Worm (Caenorhabditis elegans) whole organism, L4 larva: ENCODE results near the gene sax-2.

ENCODE experiments used
- F10B5.3 ChIP-seq: sonication (generic microtip); optimal IDR thresholded peaks from 2 replicates; lab custom pipeline; 2016; ENCODE audit warnings: mild to moderate bottlenecking, missing genetic modification characterization, missing compliant biosample characterization
- F37D6.2 ChIP-seq: sonication (generic microtip); optimal IDR thresholded peaks from 2 replicates; lab custom pipeline; 2016; ENCODE audit warnings: mild to moderate bottlenecking, missing genetic modification characterization, missing compliant biosample characterization
- R02D3.7 ChIP-seq: fragments of 150-350 bp; sonication (generic microtip); optimal IDR thresholded peaks from 3 replicates; lab custom pipeline; 2014; ENCODE audit warnings: missing biosample characterization, missing genetic modification characterization
- T26A8.4 ChIP-seq: fragments of 200-800 bp; sonication (Bioruptor generic); IDR thresholded peaks from 2 replicates; pipeline ENCODE4 v1.3.6; 2022; ENCODE audit warnings: missing genetic modification characterization, missing compliant biosample characterization
- Y5F2A.4 ChIP-seq: fragments of 200-800 bp; sonication (Bioruptor generic); optimal IDR thresholded peaks from 2 replicates; lab custom pipeline; 2018; ENCODE audit warnings: mild to moderate bottlenecking, missing genetic modification characterization, missing compliant biosample characterization
- ZK337.2 ChIP-seq: fragments of 200-800 bp; sonication (Bioruptor generic); IDR thresholded peaks from 2 replicates; pipeline ENCODE4 v1.3.6; 2022; ENCODE audit warnings: missing genetic modification reagents, missing genetic modification characterization, missing compliant biosample characterization
- ceh-28 ChIP-seq: fragments of 150-350 bp; optimal IDR thresholded peaks from 2 replicates; lab custom pipeline; 2014; ENCODE audit warnings: missing biosample characterization, missing genetic modification reagents, missing genetic modification characterization
- ceh-44 ChIP-seq: fragments of 200-800 bp; sonication (Bioruptor generic); IDR thresholded peaks from 2 replicates; pipeline ENCODE4 v1.3.6; 2022; ENCODE audit warnings: missing genetic modification reagents, missing genetic modification characterization, missing compliant biosample characterization
- ceh-62 ChIP-seq: sonication (generic microtip); optimal IDR thresholded peaks from 2 replicates; lab custom pipeline; 2017; ENCODE audit warnings: missing biosample characterization, missing genetic modification characterization
- ceh-82 ChIP-seq: sonication (generic microtip); optimal IDR thresholded peaks from 2 replicates; lab custom pipeline; 2017; ENCODE audit warnings: missing biosample characterization, missing genetic modification characterization
- ctbp-1 ChIP-seq: fragments of 200-800 bp; sonication (Bioruptor generic); IDR thresholded peaks from 2 replicates; pipeline ENCODE4 v1.3.6; 2022; ENCODE audit warnings: missing genetic modification reagents, missing genetic modification characterization, missing compliant biosample characterization
- daf-16 ChIP-seq, 3 experiments: sonication (generic microtip); optimal IDR thresholded peaks; 2 replicates each; lab custom pipeline; 2016 to 2017; ENCODE audit warnings: missing genetic modification characterization in 3 of 3, missing genetic modification reagents in 3 of 3, mild to moderate bottlenecking in 2 of 3, missing compliant biosample characterization in 2 of 3, missing biosample characterization in 1 of 3, moderate library complexity in 1 of 3
- dmd-6 ChIP-seq: fragments of 200-800 bp; sonication (Bioruptor generic); IDR thresholded peaks from 2 replicates; pipeline ENCODE4 v1.3.6; 2022; ENCODE audit warnings: missing genetic modification reagents, missing genetic modification characterization, missing compliant biosample characterization
- dmd-8 ChIP-seq: fragments of 200-800 bp; sonication (Bioruptor generic); IDR thresholded peaks from 2 replicates; pipeline ENCODE4 v1.3.6; 2022; ENCODE audit warnings: missing genetic modification characterization, missing compliant biosample characterization
- dpl-1 ChIP-seq: fragments of 150-350 bp; optimal IDR thresholded peaks from 2 replicates; lab custom pipeline; 2014; ENCODE audit warnings: missing biosample characterization, missing genetic modification reagents, missing genetic modification characterization
- duxl-1 ChIP-seq: sonication (generic microtip); optimal IDR thresholded peaks from 2 replicates; lab custom pipeline; 2016; ENCODE audit warnings: mild to moderate bottlenecking, missing genetic modification characterization, moderate library complexity, missing compliant biosample characterization; ENCODE audit not compliant: poor library complexity
- dve-1 ChIP-seq: sonication (generic microtip); optimal IDR thresholded peaks from 2 replicates; lab custom pipeline; 2017; ENCODE audit warnings: antibody characterized with exemption, mild to moderate bottlenecking, missing genetic modification characterization, missing compliant biosample characterization; ENCODE audit not compliant: insufficient read depth
- egl-27 ChIP-seq: sonication (generic microtip); optimal IDR thresholded peaks from 3 replicates; lab custom pipeline; 2017; ENCODE audit warnings: missing biosample characterization, missing genetic modification reagents, missing genetic modification characterization
- egl-43 ChIP-seq: fragments of 200-800 bp; sonication (Bioruptor generic); IDR thresholded peaks from 2 replicates; pipeline ENCODE4 v1.3.6; 2022; ENCODE audit warnings: missing genetic modification reagents, missing genetic modification characterization, missing compliant biosample characterization
- fkh-10 ChIP-seq: fragments of 150-350 bp; optimal IDR thresholded peaks from 2 replicates; lab custom pipeline; 2014; ENCODE audit warnings: missing biosample characterization, missing genetic modification reagents, missing genetic modification characterization
- fos-1 ChIP-seq: fragments of 150-350 bp; optimal IDR thresholded peaks from 2 replicates; lab custom pipeline; 2014; ENCODE audit warnings: missing biosample characterization, missing genetic modification characterization
- hlh-11 ChIP-seq: fragments of 200-800 bp; sonication (Bioruptor generic); optimal IDR thresholded peaks from 2 replicates; lab custom pipeline; 2018; ENCODE audit warnings: mild to moderate bottlenecking, missing genetic modification characterization, missing compliant biosample characterization
- hlh-30 ChIP-seq: sonication (generic microtip); optimal IDR thresholded peaks from 2 replicates; lab custom pipeline; 2017; ENCODE audit warnings: antibody characterized with exemption, mild to moderate bottlenecking, missing genetic modification characterization, missing compliant biosample characterization; ENCODE audit not compliant: insufficient read depth
- hmg-1.1 ChIP-seq: fragments of 200-800 bp; sonication (Bioruptor generic); IDR thresholded peaks from 2 replicates; pipeline ENCODE4 v1.3.6; 2022; ENCODE audit warnings: missing genetic modification reagents, missing genetic modification characterization, missing compliant biosample characterization
- lim-7 ChIP-seq: fragments of 200-800 bp; sonication (Bioruptor generic); IDR thresholded peaks from 2 replicates; pipeline ENCODE4 v1.3.6; 2022; ENCODE audit warnings: missing genetic modification characterization, missing compliant biosample characterization
- lin-1 ChIP-seq: fragments of 200-800 bp; sonication (Bioruptor generic); IDR thresholded peaks from 2 replicates; pipeline ENCODE4 v1.3.6; 2022; ENCODE audit warnings: missing genetic modification reagents, missing genetic modification characterization, missing compliant biosample characterization
- lin-13 ChIP-seq: fragments of 150-350 bp; optimal IDR thresholded peaks from 2 replicates; lab custom pipeline; 2014; ENCODE audit warnings: missing biosample characterization, missing genetic modification reagents, missing genetic modification characterization
- lir-3 ChIP-seq: sonication (generic microtip); optimal IDR thresholded peaks from 2 replicates; lab custom pipeline; 2016; ENCODE audit warnings: mild to moderate bottlenecking, missing genetic modification characterization, missing compliant biosample characterization
- lsy-2 ChIP-seq, 2 experiments: fragments of 150-350 bp in 1 of 2; sonication (generic microtip) in 1 of 2; optimal IDR thresholded peaks; 2 replicates each; lab custom pipeline; 2014 to 2017; ENCODE audit warnings: missing biosample characterization in 2 of 2, missing genetic modification characterization in 2 of 2
- madf-9 ChIP-seq: fragments of 200-800 bp; sonication (Bioruptor generic); conservative IDR thresholded peaks from 2 replicates; pipeline ENCODE4 v1.3.6; 2022; ENCODE audit warnings: missing genetic modification reagents, missing genetic modification characterization, missing compliant biosample characterization
- mdl-1 ChIP-seq, 2 experiments: fragments of 150-350 bp in 1 of 2; sonication (generic microtip) in 1 of 2; optimal IDR thresholded peaks; 2 replicates each; lab custom pipeline; 2014 to 2017; ENCODE audit warnings: missing biosample characterization in 2 of 2, missing genetic modification characterization in 2 of 2
- mes-2 ChIP-seq: sonication (generic microtip); optimal IDR thresholded peaks from 2 replicates; lab custom pipeline; 2016; ENCODE audit warnings: missing genotype, mild to moderate bottlenecking, missing genetic modification characterization, missing compliant biosample characterization; ENCODE audit not compliant: poor library complexity, severe bottlenecking
- nhr-28 ChIP-seq: fragments of 150-350 bp; optimal IDR thresholded peaks from 2 replicates; lab custom pipeline; 2014; ENCODE audit warnings: missing biosample characterization, missing genetic modification characterization
- nhr-48 ChIP-seq: sonication (generic microtip); optimal IDR thresholded peaks from 2 replicates; lab custom pipeline; 2016; ENCODE audit warnings: mild to moderate bottlenecking, missing genetic modification characterization, missing compliant biosample characterization
- nhr-77 ChIP-seq: fragments of 150-350 bp; optimal IDR thresholded peaks from 2 replicates; lab custom pipeline; 2014; ENCODE audit warnings: missing biosample characterization, missing genetic modification characterization
- pqm-1 ChIP-seq: sonication (generic microtip); optimal IDR thresholded peaks from 2 replicates; lab custom pipeline; 2017; ENCODE audit warnings: missing biosample characterization, missing genetic modification characterization
- sdz-12 ChIP-seq: fragments of 200-800 bp; sonication (Bioruptor generic); optimal IDR thresholded peaks from 2 replicates; lab custom pipeline; 2018; ENCODE audit warnings: mild to moderate bottlenecking, missing genetic modification characterization, missing compliant biosample characterization
- snpc-1.2 ChIP-seq: fragments of 200-800 bp; sonication (Bioruptor generic); IDR thresholded peaks from 2 replicates; pipeline ENCODE4 v1.3.6; 2022; ENCODE audit warnings: missing genetic modification reagents, missing genetic modification characterization, missing compliant biosample characterization
- unc-62 ChIP-seq, 3 experiments: fragments of 150-350 bp in 1 of 3; sonication (generic microtip); optimal IDR thresholded peaks in 2 of 3; peaks in 1 of 3; 1 replicate in 1 of 3; 2 replicates in 2 of 3; lab custom pipeline; 2014 to 2017; ENCODE audit warnings: missing biosample characterization in 3 of 3, missing genetic modification characterization in 3 of 3, missing genetic modification reagents in 3 of 3, missing genotype in 1 of 3
- zag-1 ChIP-seq: fragments of 150-350 bp; optimal IDR thresholded peaks from 2 replicates; lab custom pipeline; 2014; ENCODE audit warnings: missing biosample characterization, missing genetic modification characterization

sax-2 gene

ce11 chrIII:5136033-5136597 is 26.6 kb downstream of the sax-2 start, which contains the start of gene tbx-2 (continued):
- TF ChIP-seq lin-1 (GFP tag; lab: Robert Waterston, UW), result no peak
- no peak for TF ChIP-seq F10B5.3
- no peak for TF ChIP-seq fos-1 (tag; lab: Kevin White, UChicago)
- peak in 1 of 2 experiments; percentile 78 for TF ChIP-seq unc-62 (GFP tag; optimal IDR thresholded peaks at IDR 0.05 in 1 of 2; lab: Kevin White, UChicago)
- no peak for TF ChIP-seq unc-62 (tag; optimal IDR thresholded peaks at IDR 0.05; lab: Kevin White, UChicago)
- no peak for TF ChIP-seq F37D6.2 (tag; lab: Kevin White, UChicago)
- peak; percentile 29; the same call in 1 of the 2 replicates for TF ChIP-seq hmg-1.1 (GFP tag; lab: Robert Waterston, UW)
- TF ChIP-seq lim-7 (GFP tag; lab: Robert Waterston, UW), result no peak
- no peak for TF ChIP-seq fkh-10 (GFP tag; lab: Kevin White, UChicago)
- TF ChIP-seq dmd-8, result no peak
- TF ChIP-seq duxl-1 (tag; lab: Kevin White, UChicago), result peak; percentile 3
- TF ChIP-seq lin-13 (GFP tag; lab: Kevin White, UChicago), result no peak
- no peak for TF ChIP-seq ceh-44 (GFP tag; lab: Robert Waterston, UW)
- no peak for TF ChIP-seq zag-1 (tag; lab: Kevin White, UChicago)
- TF ChIP-seq ceh-82 (tag; lab: Kevin White, UChicago), result no peak
- TF ChIP-seq ceh-62, result no peak
- TF ChIP-seq mdl-1 (tag; optimal IDR thresholded peaks at IDR 0.05; lab: Kevin White, UChicago), result peak in 1 of 2 experiments; percentile 13
- TF ChIP-seq ceh-28 (tag; lab: Kevin White, UChicago), result no peak
- TF ChIP-seq R02D3.7 (tag; lab: Kevin White, UChicago), result no peak
- TF ChIP-seq lir-3, result no peak
- no peak for TF ChIP-seq dpl-1
- TF ChIP-seq hlh-30 (tag; lab: Kevin White, UChicago), result peak; percentile 54
- TF ChIP-seq sdz-12, result no peak

- TF ChIP-seq ceh-44 (GFP tag; lab: Robert Waterston, UW) (no peak), ctbp-1 (GFP tag; lab: Robert Waterston, UW) (no peak), madf-9 (GFP tag; lab: Robert Waterston, UW) (no peak), zag-1 (tag; lab: Kevin White, UChicago) (no peak), nhr-28 (peak; percentile 55), dve-1 (peak; percentile 35), T26A8.4 (GFP tag; lab: Robert Waterston, UW) (no peak), egl-27 (tag; lab: Kevin White, UChicago) (no peak), egl-43 (GFP tag; lab: Robert Waterston, UW) (no peak), nhr-77 (tag; lab: Kevin White, UChicago) (peak; percentile 61), nhr-48 (tag; lab: Kevin White, UChicago) (no peak), dmd-6 (GFP tag; lab: Robert Waterston, UW) (no peak; the same call in 1 of the 2 replicates), lsy-2 (tag; optimal IDR thresholded peaks at IDR 0.05; lab: Kevin White, UChicago) (peak in 1 of 2 experiments; percentile 10), hlh-11 (tag; lab: Kevin White, UChicago) (peak; percentile 38), pqm-1 (tag; lab: Kevin White, UChicago) (peak; percentile 93), mes-2 (no peak), duxl-1 (tag; lab: Kevin White, UChicago) (no peak), F37D6.2 (tag; lab: Kevin White, UChicago) (no peak), Y5F2A.4 (GFP tag; lab: Kevin White, UChicago) (no peak), dmd-8 (no peak), daf-16 (GFP tag; optimal IDR thresholded peaks at IDR 0.05; lab: Kevin White, UChicago) (no peak), daf-16 (tag; optimal IDR thresholded peaks at IDR 0.05; lab: Kevin White, UChicago) (peak; percentile 65), hmg-1.1 (GFP tag; lab: Robert Waterston, UW) (no peak), snpc-1.2 (GFP tag; lab: Robert Waterston, UW) (no peak), ZK337.2 (GFP tag; lab: Robert Waterston, UW) (no peak)
Measured at ce11 chrIII:5137099-5137498, 27.6 kb downstream of the sax-2 start.
